Worm (Caenorhabditis elegans) whole organism, late embryonic: ENCODE measurements around the gene C17B7.5.

Source experiments
- ama-1 ChIP-seq: fragments of 150-350 bp; optimal IDR thresholded peaks from 2 replicates; lab custom pipeline; 2014
- ceh-48 ChIP-seq: sonication (generic microtip); optimal IDR thresholded peaks from 2 replicates; lab custom pipeline; 2016; ENCODE audit warnings: missing genetic modification characterization, inconsistent platforms, missing compliant biosample characterization
- elt-2 ChIP-seq: sonication (generic microtip); optimal IDR thresholded peaks from 2 replicates; lab custom pipeline; 2016; ENCODE audit warnings: missing genetic modification reagents, missing genetic modification characterization, missing compliant biosample characterization
- tbx-2 ChIP-seq: sonication (generic microtip); optimal IDR thresholded peaks from 2 replicates; lab custom pipeline; 2016; ENCODE audit warnings: missing genetic modification characterization, missing compliant biosample characterization
- unc-86 ChIP-seq: sonication (generic microtip); optimal IDR thresholded peaks from 2 replicates; lab custom pipeline; 2016; ENCODE audit warnings: missing genetic modification characterization, missing compliant biosample characterization

DNA sequence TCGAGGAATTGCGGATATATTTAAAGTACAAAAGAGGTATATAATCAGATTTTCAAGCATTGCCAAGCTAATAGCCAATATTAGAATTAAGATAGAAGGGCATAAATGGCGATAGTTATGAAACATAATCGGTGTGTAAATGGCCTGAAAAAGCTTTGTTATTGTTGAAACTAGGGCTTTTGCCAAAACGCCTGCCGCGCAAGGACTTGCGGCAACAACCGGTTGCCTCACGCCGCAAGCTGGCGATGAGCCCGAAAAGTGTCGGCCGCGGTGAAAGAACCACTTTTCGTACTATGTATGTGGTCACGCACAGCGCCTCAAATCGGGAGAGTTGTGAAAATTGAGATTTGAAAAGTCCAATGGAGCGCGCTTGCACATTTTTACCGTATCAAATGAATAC, 34.0 kb upstream of the C17B7.5 start:
- no peak for TF ChIP-seq ceh-48 (tag; lab: Kevin White, UChicago)
- TF ChIP-seq elt-2 (tag; lab: Kevin White, UChicago): no peak
- TF ChIP-seq tbx-2: no peak
- no peak for TF ChIP-seq unc-86 (tag; lab: Kevin White, UChicago)
- no peak for TF ChIP-seq ama-1 (lab: Kevin White, UChicago)
